Worm (Caenorhabditis elegans): Measurements from ENCODE around the gene Y51H7C.1.

ce11 chrII:1420806-1421463, 46.6 kb upstream of the Y51H7C.1 start:
- no peak for TF ChIP-seq lin-15B (tag; optimal IDR thresholded peaks at IDR 0.05)
- no peak for TF ChIP-seq zag-1 (tag; optimal IDR thresholded peaks at IDR 0.05)
- TF ChIP-seq nfya-1 (tag; optimal IDR thresholded peaks at IDR 0.05; ENCODE audit: insufficient read depth) = no peak

Measured in whole organism, L3 larva.